Worm (Caenorhabditis elegans) whole organism, L4 larva: ENCODE results near the gene H08M01.1.

Experiments
- R02D3.7 ChIP-seq: fragments of 150-350 bp; sonication (generic microtip); optimal IDR thresholded peaks from 3 replicates; lab custom pipeline; 2014; ENCODE audit warnings: missing biosample characterization, missing genetic modification characterization
- skn-1 ChIP-seq: fragments of 150-350 bp; optimal IDR thresholded peaks from 2 replicates; lab custom pipeline; 2014; ENCODE audit warnings: missing biosample characterization, missing genetic modification characterization

DNA sequence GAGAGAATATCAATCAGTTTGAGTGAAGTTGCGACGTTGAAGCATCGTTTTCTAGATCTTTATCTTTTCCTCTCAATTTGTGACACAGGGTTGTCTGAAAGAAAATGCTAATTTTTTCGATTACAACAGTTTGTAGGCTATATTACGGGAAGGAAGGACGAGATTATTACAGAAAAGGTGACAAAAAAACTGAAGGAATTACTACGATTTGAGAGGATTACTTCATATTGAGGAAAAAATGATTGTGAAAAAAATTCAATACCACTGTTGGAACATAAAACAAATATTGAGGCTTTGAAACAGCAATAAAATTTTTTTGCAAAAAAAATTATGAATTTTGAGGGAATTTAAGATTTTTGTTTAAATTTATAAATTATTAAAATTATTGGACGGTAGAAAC, 28.5 kb downstream of the H08M01.1 start, which contains the start of gene Y45F10D.14:
- TF ChIP-seq skn-1 (tag; lab: Kevin White, UChicago): no peak
- no peak for TF ChIP-seq R02D3.7 (tag; lab: Kevin White, UChicago)
